Fruit fly (Drosophila melanogaster) whole organism, pupa: Measurements from ENCODE around the gene CAH1.
A peak's percentile ranks its signal among the peaks of the same experiment; 100 is the strongest.

Experiments
- CG10348 ChIP-seq: fragments of 200-800 bp; sonication (Bioruptor generic); IDR thresholded peaks from 2 replicates; pipeline ENCODE4 v1.3.6; 2022; ENCODE audit warnings: missing biosample characterization, missing genetic modification characterization
- CG12605 ChIP-seq: fragments of 200-800 bp; sonication (Bioruptor generic); IDR thresholded peaks from 2 replicates; pipeline ENCODE4 v1.3.6; 2022; ENCODE audit warnings: missing biosample characterization, missing genetic modification characterization
- CG13204 ChIP-seq: fragments of 200-800 bp; sonication (Bioruptor generic); optimal IDR thresholded peaks from 2 replicates; lab custom pipeline; 2018; ENCODE audit warnings: missing biosample characterization, mild to moderate bottlenecking, missing genetic modification characterization, moderate library complexity
- CG14655 ChIP-seq: fragments of 200-800 bp; sonication (Bioruptor generic); optimal IDR thresholded peaks from 3 replicates; lab custom pipeline; 2017; ENCODE audit warnings: mild to moderate bottlenecking, missing biosample characterization, missing genetic modification reagents, missing genetic modification characterization
- CG15710 ChIP-seq: fragments of 200-800 bp; sonication (Bioruptor generic); optimal IDR thresholded peaks from 2 replicates; lab custom pipeline; 2018; ENCODE audit warnings: missing biosample characterization, mild to moderate bottlenecking, missing genetic modification characterization, moderate library complexity
- CG17806 ChIP-seq: fragments of 200-800 bp; sonication (Bioruptor generic); optimal IDR thresholded peaks from 2 replicates; lab custom pipeline; 2018; ENCODE audit warnings: missing biosample characterization, mild to moderate bottlenecking, missing genetic modification characterization, moderate library complexity
- CG32121 ChIP-seq: fragments of 200-800 bp; sonication (Bioruptor generic); IDR thresholded peaks from 2 replicates; pipeline ENCODE4 v1.3.6; 2022; ENCODE audit warnings: missing biosample characterization, missing genetic modification characterization
- CG34367 ChIP-seq: fragments of 200-800 bp; sonication (Bioruptor generic); optimal IDR thresholded peaks from 2 replicates; lab custom pipeline; 2018; ENCODE audit warnings: missing biosample characterization, mild to moderate bottlenecking, missing genetic modification characterization
- CG4496 ChIP-seq: fragments of 200-800 bp; sonication (Bioruptor generic); IDR thresholded peaks from 3 replicates; pipeline ENCODE4 v1.3.6; 2022; ENCODE audit warnings: missing biosample characterization, missing genetic modification characterization
- CG8159 ChIP-seq: fragments of 200-800 bp; sonication (Bioruptor generic); optimal IDR thresholded peaks from 3 replicates; lab custom pipeline; 2018; ENCODE audit warnings: missing biosample characterization, mild to moderate bottlenecking, missing genetic modification characterization, moderate library complexity
- CG8301 ChIP-seq: fragments of 200-800 bp; sonication (Bioruptor generic); optimal IDR thresholded peaks from 2 replicates; lab custom pipeline; 2018; ENCODE audit warnings: missing biosample characterization, mild to moderate bottlenecking, missing genetic modification characterization
- CG9948 ChIP-seq: fragments of 200-800 bp; sonication (Bioruptor generic); optimal IDR thresholded peaks from 2 replicates; lab custom pipeline; 2018; ENCODE audit warnings: missing biosample characterization, mild to moderate bottlenecking, missing genetic modification characterization, moderate library complexity
- D1 ChIP-seq: fragments of 200-800 bp; sonication (Bioruptor generic); optimal IDR thresholded peaks from 2 replicates; lab custom pipeline; 2018; ENCODE audit warnings: missing biosample characterization, mild to moderate bottlenecking, missing genetic modification characterization, moderate library complexity
- EcR ChIP-seq: fragments of 200-800 bp; sonication (Bioruptor generic); optimal IDR thresholded peaks from 3 replicates; lab custom pipeline; 2019; ENCODE audit warnings: missing biosample characterization, missing genetic modification characterization, mild to moderate bottlenecking, moderate library complexity, missing genetic modification reagents
- Ets98B ChIP-seq: fragments of 200-800 bp; sonication (Bioruptor generic); IDR thresholded peaks from 2 replicates; pipeline ENCODE4 v1.3.6; 2022; ENCODE audit warnings: missing biosample characterization, missing genetic modification characterization
- Pif1A ChIP-seq: fragments of 200-800 bp; sonication (Bioruptor generic); optimal IDR thresholded peaks from 3 replicates; lab custom pipeline; 2016; ENCODE audit warnings: missing biosample characterization, missing genetic modification characterization
- Pif1B ChIP-seq: fragments of 200-800 bp; sonication (Bioruptor generic); optimal IDR thresholded peaks from 3 replicates; lab custom pipeline; 2016; ENCODE audit warnings: missing biosample characterization, missing genetic modification characterization
- Snoo ChIP-seq: fragments of 200-800 bp; sonication (Bioruptor generic); optimal IDR thresholded peaks from 3 replicates; lab custom pipeline; 2017; ENCODE audit warnings: missing biosample characterization, mild to moderate bottlenecking, missing genetic modification characterization, inconsistent platforms
- fd96Ca ChIP-seq: fragments of 200-800 bp; sonication (Bioruptor generic); IDR thresholded peaks from 3 replicates; pipeline ENCODE4 v1.3.6; 2022; ENCODE audit warnings: missing biosample characterization, missing genetic modification characterization
- gl ChIP-seq: fragments of 200-800 bp; sonication (Bioruptor generic); optimal IDR thresholded peaks from 2 replicates; lab custom pipeline; 2018; ENCODE audit warnings: missing biosample characterization, mild to moderate bottlenecking, missing genetic modification characterization
- rn ChIP-seq: fragments of 200-800 bp; sonication (Bioruptor generic); IDR thresholded peaks from 2 replicates; pipeline ENCODE4 v1.3.6; 2022; ENCODE audit warnings: missing biosample characterization, missing genetic modification characterization

The CAH1 gene

DNA sequence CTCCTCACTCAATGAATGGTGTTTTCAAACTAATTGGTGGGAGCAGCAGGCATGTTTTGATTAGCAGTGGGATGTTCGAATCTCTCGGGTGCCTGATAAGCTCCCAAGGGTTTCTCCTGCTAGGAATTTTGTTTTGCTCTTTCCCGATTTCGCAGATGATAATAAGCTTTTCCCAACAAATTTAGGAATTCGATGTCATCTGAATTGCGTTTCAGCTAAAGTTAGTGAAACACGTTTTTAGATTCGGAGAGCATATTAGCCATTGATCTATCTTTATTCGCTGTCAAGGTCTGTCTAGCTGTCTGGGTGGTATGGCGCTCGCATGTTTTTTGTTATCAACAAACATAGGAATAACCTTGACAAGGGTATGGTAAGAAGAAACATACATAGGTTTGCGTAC lies 38.1 kb downstream of the CAH1 start, which contains the start of gene CG33307:
Gene CG33307 (minus strand): TSS at position 13 of the 400 bp plus-strand sequence.
- TF ChIP-seq CG4496 (GFP tag; lab: Robert Waterston, UW), result no peak
- TF ChIP-seq Ets98B (GFP tag; lab: Robert Waterston, UW), result no peak
- no peak for TF ChIP-seq rn (GFP tag; lab: Robert Waterston, UW)
- no peak for TF ChIP-seq CG12605 (GFP tag; lab: Robert Waterston, UW)
- no peak for TF ChIP-seq CG8301 (tag; lab: Kevin White, UChicago)
- TF ChIP-seq CG8159 (tag; lab: Kevin White, UChicago), result no peak
- no peak for TF ChIP-seq EcR (GFP tag; lab: Kevin White, UChicago)
- no peak for TF ChIP-seq CG17806 (tag; lab: Kevin White, UChicago)
- TF ChIP-seq CG14655 (GFP tag; lab: Kevin White, UChicago), result no peak

dm6 chr2L:13842078-13842477 lies 38.7 kb downstream of the CAH1 start:
- TF ChIP-seq CG10348 (GFP tag; lab: Robert Waterston, UW), result no peak
- peak; percentile 29 for TF ChIP-seq D1 (tag; lab: Kevin White, UChicago)

DNA sequence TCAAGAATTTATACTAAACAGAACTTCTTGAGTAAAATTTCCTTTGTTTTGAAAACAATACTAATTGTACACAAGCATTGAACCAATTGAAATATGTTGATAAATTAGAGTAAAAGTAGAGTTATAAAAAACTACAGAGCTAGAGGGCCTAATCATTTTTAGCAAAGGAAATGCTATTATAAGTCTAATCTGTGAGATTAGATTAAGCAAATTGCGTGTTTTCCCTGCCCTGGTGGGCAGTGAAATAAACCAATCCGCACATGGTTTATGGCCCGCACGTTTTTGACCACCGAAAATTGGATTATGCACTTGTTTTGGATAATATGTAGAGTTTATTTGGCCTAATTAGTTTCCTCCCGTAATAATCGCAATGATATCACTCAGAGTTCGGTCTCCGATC lies 39.1 kb downstream of the CAH1 start:
- TF ChIP-seq EcR (GFP tag; lab: Kevin White, UChicago), result no peak
- no peak for TF ChIP-seq Ets98B (GFP tag; lab: Robert Waterston, UW)
- no peak for TF ChIP-seq gl (tag; lab: Kevin White, UChicago)
- no peak for TF ChIP-seq CG34367
- TF ChIP-seq CG8301 (tag; lab: Kevin White, UChicago), result no peak
- no peak for TF ChIP-seq CG14655 (GFP tag; lab: Kevin White, UChicago)
- TF ChIP-seq D1 (tag; lab: Kevin White, UChicago), result no peak
- TF ChIP-seq CG9948 (tag; lab: Kevin White, UChicago), result no peak
- no peak for TF ChIP-seq Snoo (tag; lab: Kevin White, UChicago)
- no peak for TF ChIP-seq Pif1B (GFP tag; lab: Kevin White, UChicago)
- no peak for TF ChIP-seq CG17806 (tag; lab: Kevin White, UChicago)
- no peak for TF ChIP-seq CG12605 (GFP tag; lab: Robert Waterston, UW)
- no peak for TF ChIP-seq CG15710 (tag; lab: Kevin White, UChicago)
- no peak for TF ChIP-seq CG10348 (GFP tag; lab: Robert Waterston, UW)
- TF ChIP-seq CG8159 (tag; lab: Kevin White, UChicago), result no peak
- TF ChIP-seq CG32121 (GFP tag; lab: Robert Waterston, UW), result no peak
- TF ChIP-seq CG13204 (GFP tag; lab: Kevin White, UChicago), result no peak
- no peak for TF ChIP-seq fd96Ca (GFP tag; lab: Robert Waterston, UW)
- TF ChIP-seq CG4496 (GFP tag; lab: Robert Waterston, UW), result no peak
- TF ChIP-seq, all 21 proteins: peak for 0

DNA sequence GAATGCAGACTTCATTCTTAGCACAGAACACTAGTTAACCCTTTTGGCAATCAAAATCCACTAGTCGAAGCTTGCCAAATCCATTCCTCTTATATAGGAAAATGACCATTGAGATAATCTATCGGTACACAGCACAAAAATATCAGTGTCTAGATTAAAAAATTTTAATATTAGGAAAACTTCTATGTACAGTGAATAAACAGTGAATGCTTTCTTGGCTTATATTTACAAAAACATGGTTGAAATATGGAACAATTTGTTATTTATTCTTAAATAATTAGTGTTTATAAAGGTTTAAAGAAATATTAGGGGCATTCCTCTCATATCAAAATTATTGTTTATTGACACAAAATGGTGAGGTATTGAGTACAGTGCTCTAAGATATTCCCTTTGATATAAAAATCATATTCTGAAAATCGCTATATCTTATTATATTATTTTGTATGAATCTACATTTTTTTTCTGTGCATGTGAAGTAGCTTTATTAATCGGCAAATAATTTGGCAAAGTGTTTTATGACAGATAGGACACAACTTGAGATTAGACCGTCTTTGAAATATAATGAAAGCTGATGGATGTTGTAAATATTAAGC lies 40.4 kb downstream of the CAH1 start, which contains the start of gene CG33306:
Gene CG33306 (minus strand): TSS at position 51 of the 593 bp plus-strand sequence.
- TF ChIP-seq CG34367, result no peak
- TF ChIP-seq CG4496 (GFP tag; lab: Robert Waterston, UW), result no peak
- TF ChIP-seq Pif1A (GFP tag; lab: Kevin White, UChicago), result no peak
- TF ChIP-seq D1 (tag; lab: Kevin White, UChicago), result no peak
- TF ChIP-seq EcR (GFP tag; lab: Kevin White, UChicago), result no peak

- no peak for TF ChIP-seq rn (GFP tag; lab: Robert Waterston, UW)
- TF ChIP-seq CG9948 (tag; lab: Kevin White, UChicago), result no peak
- TF ChIP-seq CG4496 (GFP tag; lab: Robert Waterston, UW), result no peak
- TF ChIP-seq Ets98B (GFP tag; lab: Robert Waterston, UW), result no peak
- TF ChIP-seq Snoo (tag; lab: Kevin White, UChicago), result no peak
- no peak for TF ChIP-seq CG15710 (tag; lab: Kevin White, UChicago)
- no peak for TF ChIP-seq CG12605 (GFP tag; lab: Robert Waterston, UW)
- TF ChIP-seq D1 (tag; lab: Kevin White, UChicago), result no peak
- TF ChIP-seq gl (tag; lab: Kevin White, UChicago), result no peak
- no peak for TF ChIP-seq CG8159 (tag; lab: Kevin White, UChicago)
- no peak for TF ChIP-seq EcR (GFP tag; lab: Kevin White, UChicago)
- no peak for TF ChIP-seq CG8301 (tag; lab: Kevin White, UChicago)
- no peak for TF ChIP-seq fd96Ca (GFP tag; lab: Robert Waterston, UW)
- no peak for TF ChIP-seq Pif1A (GFP tag; lab: Kevin White, UChicago)
- TF ChIP-seq Pif1B (GFP tag; lab: Kevin White, UChicago), result no peak
- no peak for TF ChIP-seq CG17806 (tag; lab: Kevin White, UChicago)
- no peak for TF ChIP-seq CG32121 (GFP tag; lab: Robert Waterston, UW)
- TF ChIP-seq CG34367, result no peak
- TF ChIP-seq, all 21 proteins: peak for 0
These were observed 41.8 kb downstream of the CAH1 start, which contains the start of gene CG8997 for dm6 chr2L:13845178-13845577. Gene CG8997, minus strand, starts transcription at chr2L:13845325.

DNA sequence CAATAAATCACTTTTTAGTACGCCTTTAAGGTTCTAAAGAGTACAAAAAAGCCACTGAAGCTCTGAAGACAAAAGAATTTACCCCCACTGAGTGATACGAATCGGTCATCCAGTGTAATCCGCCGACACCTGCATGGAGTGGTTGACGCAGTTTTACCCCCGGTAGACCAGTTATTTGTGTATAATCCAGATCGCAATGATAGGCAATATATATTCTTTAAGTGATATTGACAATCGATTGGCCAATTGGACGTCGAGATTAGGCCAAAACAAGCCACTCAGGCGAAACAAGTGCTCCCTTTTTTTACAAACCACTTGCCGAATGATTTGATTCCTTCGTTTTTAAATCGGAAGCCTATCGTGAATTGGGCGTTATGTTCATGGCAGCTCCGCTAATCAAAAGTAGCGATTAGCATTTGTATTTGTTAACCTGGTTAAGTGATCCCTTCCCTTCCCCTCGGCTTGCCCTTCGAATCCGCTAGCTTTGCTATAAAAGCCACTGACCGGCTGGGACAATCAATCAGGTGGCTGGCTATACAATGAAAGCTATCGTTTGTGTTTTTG lies 42.9 kb downstream of the CAH1 start, which contains the start of gene CG7916:
Gene CG7916 (plus strand): TSS at position 514 of the 564 bp plus-strand sequence.
- no peak for TF ChIP-seq Snoo (tag; lab: Kevin White, UChicago)
- no peak for TF ChIP-seq Ets98B (GFP tag; lab: Robert Waterston, UW)
- TF ChIP-seq CG17806 (tag; lab: Kevin White, UChicago), result no peak
- no peak for TF ChIP-seq D1 (tag; lab: Kevin White, UChicago)
- TF ChIP-seq CG8301 (tag; lab: Kevin White, UChicago), result no peak
- TF ChIP-seq CG15710 (tag; lab: Kevin White, UChicago), result no peak
